Fruit fly (Drosophila melanogaster) whole organism, adult: ENCODE measurements around the gene Cyp313a1.
A peak's percentile ranks its signal among the peaks of the same experiment; 100 is the strongest.

Experiments used
- CG11617 ChIP-seq: fragments of 200-800 bp; sonication (Bioruptor generic); optimal IDR thresholded peaks from 2 replicates; lab custom pipeline; 2017; ENCODE audit warnings: mild to moderate bottlenecking, missing biosample characterization, missing genetic modification reagents, missing genetic modification characterization
- CG12768 ChIP-seq: fragments of 200-800 bp; sonication (Bioruptor generic); optimal IDR thresholded peaks from 2 replicates; lab custom pipeline; 2017; ENCODE audit warnings: missing biosample characterization, missing genetic modification characterization, mild to moderate bottlenecking, moderate library complexity, missing genetic modification reagents
- CG14711 ChIP-seq: fragments of 200-800 bp; sonication (Bioruptor generic); optimal IDR thresholded peaks from 2 replicates; lab custom pipeline; 2018; ENCODE audit warnings: missing biosample characterization, mild to moderate bottlenecking, missing genetic modification characterization, moderate library complexity
- CG1620 ChIP-seq: fragments of 200-800 bp; sonication (Bioruptor generic); optimal IDR thresholded peaks from 2 replicates; lab custom pipeline; 2016; ENCODE audit warnings: missing biosample characterization, missing genetic modification characterization
- CG33017 ChIP-seq: fragments of 200-800 bp; sonication (Bioruptor generic); optimal IDR thresholded peaks from 2 replicates; lab custom pipeline; 2018; ENCODE audit warnings: missing biosample characterization, mild to moderate bottlenecking, missing genetic modification characterization, moderate library complexity
- CG5204 ChIP-seq: fragments of 200-800 bp; sonication (Bioruptor generic); optimal IDR thresholded peaks from 2 replicates; lab custom pipeline; 2016; ENCODE audit warnings: missing biosample characterization, missing genetic modification characterization
- CG7045 ChIP-seq: fragments of 200-800 bp; sonication (Bioruptor generic); optimal IDR thresholded peaks from 2 replicates; lab custom pipeline; 2017; ENCODE audit warnings: missing biosample characterization, mild to moderate bottlenecking, missing genetic modification characterization
- CG7101 ChIP-seq: fragments of 200-800 bp; sonication (Bioruptor generic); optimal IDR thresholded peaks from 2 replicates; lab custom pipeline; 2018; ENCODE audit warnings: missing biosample characterization, mild to moderate bottlenecking, missing genetic modification characterization, moderate library complexity
- Clk ChIP-seq: fragments of 200-800 bp; sonication (Bioruptor generic); optimal IDR thresholded peaks from 2 replicates; lab custom pipeline; 2017; ENCODE audit warnings: missing biosample characterization, missing genetic modification characterization
- Crg-1 ChIP-seq: fragments of 200-800 bp; sonication (Bioruptor generic); optimal IDR thresholded peaks from 2 replicates; lab custom pipeline; 2016; ENCODE audit warnings: missing biosample characterization, missing genetic modification characterization
- Hr96 ChIP-seq: fragments of 200-800 bp; sonication (Bioruptor generic); optimal IDR thresholded peaks from 2 replicates; lab custom pipeline; 2016; ENCODE audit warnings: missing biosample characterization, missing genetic modification characterization
- Mnt ChIP-seq: fragments of 200-800 bp; sonication (Bioruptor generic); optimal IDR thresholded peaks from 2 replicates; lab custom pipeline; 2016; ENCODE audit warnings: missing biosample characterization, mild to moderate bottlenecking, missing genetic modification characterization
- bab1 ChIP-seq: fragments of 200-800 bp; sonication (Bioruptor generic); optimal IDR thresholded peaks from 3 replicates; lab custom pipeline; 2019; ENCODE audit warnings: missing biosample characterization, mild to moderate bottlenecking, missing genetic modification characterization, moderate library complexity
- cic ChIP-seq: fragments of 200-800 bp; sonication (Bioruptor generic); optimal IDR thresholded peaks from 2 replicates; lab custom pipeline; 2017; ENCODE audit warnings: missing biosample characterization, mild to moderate bottlenecking, missing genetic modification characterization, moderate library complexity
- cnc ChIP-seq, 2 experiments: fragments of >200 bp; optimal IDR thresholded peaks; 2 replicates each; lab custom pipeline; 2017
- kay ChIP-seq: fragments of 200-800 bp; sonication (Bioruptor generic); peaks from one replicate; lab custom pipeline; 2016; ENCODE audit warnings: missing biosample characterization, missing genetic modification characterization, borderline replicate concordance
- ovo ChIP-seq: fragments of 200-800 bp; sonication (Bioruptor generic); optimal IDR thresholded peaks from 2 replicates; lab custom pipeline; 2016; ENCODE audit warnings: missing biosample characterization, missing genetic modification characterization
- pad ChIP-seq: fragments of 200-800 bp; sonication (Bioruptor generic); optimal IDR thresholded peaks from 3 replicates; lab custom pipeline; 2017; ENCODE audit warnings: missing biosample characterization, missing genetic modification characterization, mild to moderate bottlenecking, moderate library complexity, missing genetic modification reagents
- tj ChIP-seq: fragments of 200-800 bp; sonication (Bioruptor generic); optimal IDR thresholded peaks from 3 replicates; lab custom pipeline; 2017; ENCODE audit warnings: missing biosample characterization, mild to moderate bottlenecking, missing genetic modification characterization, moderate library complexity
- toe ChIP-seq: fragments of 200-800 bp; sonication (Bioruptor generic); optimal IDR thresholded peaks from 2 replicates; lab custom pipeline; 2016; ENCODE audit warnings: missing biosample characterization, missing genetic modification characterization

Gene Cyp313a1

DNA sequence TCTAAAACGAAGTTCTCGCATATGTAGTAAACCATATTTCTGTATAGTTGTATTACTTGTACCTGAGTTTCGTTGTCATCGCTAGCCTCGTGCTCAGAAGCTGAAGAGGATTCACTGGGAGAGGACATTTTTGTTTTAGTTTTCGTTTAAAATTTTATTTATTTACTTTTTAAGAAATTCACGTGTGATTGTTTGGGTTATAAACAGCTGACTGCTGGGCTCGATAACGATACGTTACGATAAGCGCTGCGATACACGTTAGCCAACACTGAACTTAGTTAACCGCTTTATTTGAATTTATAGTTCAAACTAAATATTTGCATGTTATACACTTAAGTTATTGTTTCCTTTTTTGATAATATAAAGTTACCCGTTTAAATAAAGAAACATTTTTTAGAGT lies 7.4 kb upstream of the Cyp313a1 start, which contains the start of gene CG8461:
Gene CG8461, minus strand, starts transcription at position 218 of the 400 bp plus-strand sequence.
- TF ChIP-seq CG5204 (GFP tag; lab: Kevin White, UChicago) (no peak), kay (GFP tag; lab: Kevin White, UChicago) (peak; percentile 89), Mnt (GFP tag; lab: Kevin White, UChicago) (peak; percentile 82), cnc (optimal IDR thresholded peaks at IDR 0.05; lab: Kevin White, UChicago) (no peak)

- no peak for TF ChIP-seq Clk (GFP tag; lab: Kevin White, UChicago)
- no peak for TF ChIP-seq cnc (optimal IDR thresholded peaks at IDR 0.05; lab: Kevin White, UChicago)
- TF ChIP-seq ovo (GFP tag; lab: Kevin White, UChicago): no peak
- no peak for TF ChIP-seq CG7101 (tag; lab: Kevin White, UChicago)
- no peak for TF ChIP-seq Hr96 (GFP tag; lab: Kevin White, UChicago)
- no peak for TF ChIP-seq kay (GFP tag; lab: Kevin White, UChicago)
- TF ChIP-seq CG11617: no peak
- no peak for TF ChIP-seq CG7045 (GFP tag; lab: Kevin White, UChicago)
- no peak for TF ChIP-seq Mnt (GFP tag; lab: Kevin White, UChicago)
- no peak for TF ChIP-seq CG5204 (GFP tag; lab: Kevin White, UChicago)
- TF ChIP-seq Crg-1 (GFP tag; lab: Kevin White, UChicago): no peak
- TF ChIP-seq CG14711 (tag; lab: Kevin White, UChicago): no peak
- TF ChIP-seq toe (GFP tag; lab: Kevin White, UChicago): no peak
These were observed 4.1 kb upstream of the Cyp313a1 start, which contains the start of gene CG34273 for dm6 chr3R:14516742-14517141. CG34273 (plus strand) TSS chr3R:14517042.

DNA sequence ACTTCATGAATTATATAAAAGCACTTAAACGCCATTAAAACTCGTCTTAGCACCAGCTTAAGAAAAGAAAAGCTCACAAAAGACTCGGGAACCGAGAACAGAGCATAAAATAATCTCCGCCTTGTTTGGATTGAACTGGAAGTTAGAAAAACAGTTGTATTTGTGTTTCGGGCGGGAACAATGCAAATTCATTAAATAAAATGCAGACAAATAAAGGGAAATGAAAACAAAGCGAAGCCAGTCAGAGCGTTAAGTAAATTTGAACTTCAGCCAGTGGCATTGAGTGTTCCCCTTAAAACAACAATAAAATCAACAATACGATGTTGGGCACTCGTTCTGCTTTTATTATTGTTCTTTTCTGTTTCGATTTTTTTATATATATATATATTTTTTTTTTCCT lies 5.8 kb downstream of the Cyp313a1 start:
- TF ChIP-seq CG7045 (GFP tag; lab: Kevin White, UChicago) (no peak), CG14711 (tag; lab: Kevin White, UChicago) (no peak), Clk (GFP tag; lab: Kevin White, UChicago) (no peak), CG1620 (GFP tag; lab: Kevin White, UChicago) (no peak), bab1 (GFP tag; lab: Kevin White, UChicago) (no peak), cic (GFP tag; lab: Kevin White, UChicago) (no peak), kay (GFP tag; lab: Kevin White, UChicago) (no peak), CG12768 (GFP tag; lab: Kevin White, UChicago) (no peak), CG5204 (GFP tag; lab: Kevin White, UChicago) (no peak), cnc (optimal IDR thresholded peaks at IDR 0.05; lab: Kevin White, UChicago) (no peak), CG7101 (tag; lab: Kevin White, UChicago) (no peak), CG11617 (no peak), pad (GFP tag; lab: Kevin White, UChicago) (no peak), Crg-1 (GFP tag; lab: Kevin White, UChicago) (no peak)

dm6 chr3R:14542038-14542437 lies 21.2 kb downstream of the Cyp313a1 start:
- TF ChIP-seq CG1620 (GFP tag; lab: Kevin White, UChicago): no peak
- no peak for TF ChIP-seq CG12768 (GFP tag; lab: Kevin White, UChicago)
- no peak for TF ChIP-seq ovo (GFP tag; lab: Kevin White, UChicago)
- no peak for TF ChIP-seq kay (GFP tag; lab: Kevin White, UChicago)
- no peak for TF ChIP-seq CG5204 (GFP tag; lab: Kevin White, UChicago)
- no peak for TF ChIP-seq toe (GFP tag; lab: Kevin White, UChicago)
- TF ChIP-seq CG33017 (tag; lab: Kevin White, UChicago): no peak
- TF ChIP-seq Hr96 (GFP tag; lab: Kevin White, UChicago): no peak
- TF ChIP-seq CG14711 (tag; lab: Kevin White, UChicago): no peak
- no peak for TF ChIP-seq bab1 (GFP tag; lab: Kevin White, UChicago)
- TF ChIP-seq Crg-1 (GFP tag; lab: Kevin White, UChicago): no peak

DNA sequence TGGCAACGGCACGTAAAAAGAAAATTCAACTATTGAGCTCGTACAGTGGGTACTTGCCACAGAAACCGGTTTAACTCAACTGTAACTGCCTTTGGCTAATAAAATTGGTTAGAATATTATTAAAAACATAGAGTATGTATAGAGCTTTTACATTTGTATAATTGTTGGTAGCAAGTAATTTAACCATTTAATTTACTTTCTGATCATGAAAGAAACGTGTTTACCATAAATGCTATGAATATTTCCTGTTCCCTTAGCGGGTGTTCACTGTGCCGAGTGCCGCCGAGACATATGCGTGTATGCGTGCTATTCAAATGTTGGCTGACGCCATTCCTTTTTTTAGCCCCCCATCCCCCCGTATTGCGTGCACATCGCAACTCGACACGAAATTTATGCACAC lies 27.9 kb downstream of the Cyp313a1 start:
- no peak for TF ChIP-seq kay (GFP tag; lab: Kevin White, UChicago)
- TF ChIP-seq Clk (GFP tag; lab: Kevin White, UChicago): no peak
- TF ChIP-seq ovo (GFP tag; lab: Kevin White, UChicago): no peak
- no peak for TF ChIP-seq CG11617
- TF ChIP-seq tj (GFP tag; lab: Kevin White, UChicago): no peak
- TF ChIP-seq pad (GFP tag; lab: Kevin White, UChicago): no peak
- TF ChIP-seq CG12768 (GFP tag; lab: Kevin White, UChicago): no peak
- no peak for TF ChIP-seq Mnt (GFP tag; lab: Kevin White, UChicago)
- TF ChIP-seq toe (GFP tag; lab: Kevin White, UChicago): no peak
- no peak for TF ChIP-seq cic (GFP tag; lab: Kevin White, UChicago)

DNA sequence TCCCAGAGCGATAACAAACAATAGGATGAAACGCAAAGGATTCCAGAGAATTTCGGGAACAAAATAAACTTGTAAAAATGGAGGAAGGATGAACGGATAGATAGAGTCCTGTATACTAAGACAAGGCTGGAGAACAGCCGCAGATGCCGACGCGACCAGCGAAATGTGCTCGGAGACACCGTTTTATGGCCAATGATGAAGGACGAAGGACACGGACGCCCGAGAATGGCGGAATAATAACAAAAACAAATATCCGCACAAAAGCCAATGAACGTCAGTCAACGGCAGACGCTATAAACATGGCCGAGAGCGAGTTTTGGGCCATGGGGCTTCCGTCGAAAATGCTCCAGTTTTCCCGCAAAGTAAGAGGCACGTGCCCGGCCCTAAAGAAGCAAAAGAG lies 34.2 kb downstream of the Cyp313a1 start:
- TF ChIP-seq CG7101 (tag; lab: Kevin White, UChicago) (no peak), toe (GFP tag; lab: Kevin White, UChicago) (no peak), CG7045 (GFP tag; lab: Kevin White, UChicago) (no peak), Clk (GFP tag; lab: Kevin White, UChicago) (no peak), pad (GFP tag; lab: Kevin White, UChicago) (no peak), CG1620 (GFP tag; lab: Kevin White, UChicago) (no peak), Crg-1 (GFP tag; lab: Kevin White, UChicago) (no peak), CG12768 (GFP tag; lab: Kevin White, UChicago) (no peak), kay (GFP tag; lab: Kevin White, UChicago) (no peak), CG5204 (GFP tag; lab: Kevin White, UChicago) (no peak), CG14711 (tag; lab: Kevin White, UChicago) (no peak), CG11617 (no peak), ovo (GFP tag; lab: Kevin White, UChicago) (no peak), Mnt (GFP tag; lab: Kevin White, UChicago) (no peak), tj (GFP tag; lab: Kevin White, UChicago) (no peak), bab1 (GFP tag; lab: Kevin White, UChicago) (no peak), CG33017 (tag; lab: Kevin White, UChicago) (no peak), Hr96 (GFP tag; lab: Kevin White, UChicago) (no peak)
